Worm (Caenorhabditis elegans): Measurements from ENCODE around the gene nsph-4.3.

DNA sequence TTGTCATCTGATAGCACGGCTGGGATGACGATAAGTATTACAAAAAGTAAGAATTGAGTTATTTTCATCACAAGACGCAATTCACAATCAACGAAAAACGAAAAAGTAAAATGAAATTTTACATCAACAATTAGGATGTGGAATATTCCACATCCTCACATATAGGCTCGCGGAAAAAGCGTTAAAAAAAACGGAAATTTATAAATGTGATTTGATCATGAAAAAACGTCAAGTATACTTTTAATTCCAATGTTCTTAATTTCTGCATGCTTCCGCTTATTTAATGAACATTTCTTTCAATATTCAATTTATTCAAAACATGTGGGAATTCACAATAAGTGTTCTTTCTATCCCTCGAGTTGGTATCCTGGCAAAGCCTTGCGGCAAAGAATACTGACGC is 845 bp downstream of the nsph-4.3 start, which contains the start of gene T04A6.3:
- no peak for TF ChIP-seq him-1 (tag; optimal IDR thresholded peaks at IDR 0.05)
- TF ChIP-seq W03F9.2 (tag; optimal IDR thresholded peaks at IDR 0.05), result no peak
